Worm (Caenorhabditis elegans) whole organism, L4 larva: ENCODE data around the gene M163.10.

Experiments
- F37D6.2 ChIP-seq: sonication (generic microtip); optimal IDR thresholded peaks from 2 replicates; lab custom pipeline; 2016; ENCODE audit warnings: mild to moderate bottlenecking, missing genetic modification characterization, missing compliant biosample characterization
- R02D3.7 ChIP-seq: fragments of 150-350 bp; sonication (generic microtip); optimal IDR thresholded peaks from 3 replicates; lab custom pipeline; 2014; ENCODE audit warnings: missing biosample characterization, missing genetic modification characterization
- T20F7.1 ChIP-seq: fragments of 200-800 bp; sonication (Bioruptor generic); optimal IDR thresholded peaks from 2 replicates; lab custom pipeline; 2018; ENCODE audit warnings: mild to moderate bottlenecking, missing genetic modification characterization, missing compliant biosample characterization
- ZK337.2 ChIP-seq: fragments of 200-800 bp; sonication (Bioruptor generic); IDR thresholded peaks from 2 replicates; pipeline ENCODE4 v1.3.6; 2022; ENCODE audit warnings: missing genetic modification reagents, missing genetic modification characterization, missing compliant biosample characterization
- ZK546.5 ChIP-seq, 2 experiments: sonication (generic microtip); optimal IDR thresholded peaks; 2 replicates each; lab custom pipeline; 2017; ENCODE audit warnings: missing biosample characterization in 2 of 2, missing genetic modification characterization in 2 of 2
- aha-1 ChIP-seq: fragments of 150-350 bp; peaks from one replicate; lab custom pipeline; 2014; ENCODE audit warnings: missing biosample characterization, missing genetic modification characterization
- aly-2 ChIP-seq: sonication (generic microtip); optimal IDR thresholded peaks from 2 replicates; lab custom pipeline; 2018; ENCODE audit warnings: missing biosample characterization, missing genetic modification characterization
- ama-1 ChIP-seq: fragments of 150-350 bp; optimal IDR thresholded peaks from 2 replicates; lab custom pipeline; 2014; ENCODE audit warnings: inconsistent platforms, mixed read lengths
- ceh-20 ChIP-seq: fragments of 200-800 bp; sonication (Bioruptor generic); IDR thresholded peaks from 2 replicates; pipeline ENCODE4 v1.3.6; 2022; ENCODE audit warnings: missing genetic modification reagents, missing genetic modification characterization, missing compliant biosample characterization
- ces-1 ChIP-seq: fragments of 150-350 bp; sonication (generic microtip); optimal IDR thresholded peaks from 4 replicates; lab custom pipeline; 2014; ENCODE audit warnings: missing biosample characterization, missing genetic modification reagents, missing genetic modification characterization
- daf-12 ChIP-seq: fragments of 150-350 bp; optimal IDR thresholded peaks from 2 replicates; lab custom pipeline; 2014; ENCODE audit warnings: missing biosample characterization, missing genetic modification reagents, missing genetic modification characterization
- daf-16 ChIP-seq, 3 experiments: sonication (generic microtip); optimal IDR thresholded peaks; 2 replicates each; lab custom pipeline; 2016 to 2017; ENCODE audit warnings: missing genetic modification characterization in 3 of 3, missing genetic modification reagents in 3 of 3, mild to moderate bottlenecking in 2 of 3, missing compliant biosample characterization in 2 of 3, missing biosample characterization in 1 of 3, moderate library complexity in 1 of 3
- dmd-6 ChIP-seq: fragments of 200-800 bp; sonication (Bioruptor generic); IDR thresholded peaks from 2 replicates; pipeline ENCODE4 v1.3.6; 2022; ENCODE audit warnings: missing genetic modification reagents, missing genetic modification characterization, missing compliant biosample characterization
- duxl-1 ChIP-seq: sonication (generic microtip); optimal IDR thresholded peaks from 2 replicates; lab custom pipeline; 2016; ENCODE audit warnings: mild to moderate bottlenecking, missing genetic modification characterization, moderate library complexity, missing compliant biosample characterization; ENCODE audit not compliant: poor library complexity
- dve-1 ChIP-seq: sonication (generic microtip); optimal IDR thresholded peaks from 2 replicates; lab custom pipeline; 2017; ENCODE audit warnings: antibody characterized with exemption, mild to moderate bottlenecking, missing genetic modification characterization, missing compliant biosample characterization; ENCODE audit not compliant: insufficient read depth
- fos-1 ChIP-seq: fragments of 150-350 bp; optimal IDR thresholded peaks from 2 replicates; lab custom pipeline; 2014; ENCODE audit warnings: missing biosample characterization, missing genetic modification characterization
- gei-8 ChIP-seq: fragments of 200-800 bp; sonication (Bioruptor generic); optimal IDR thresholded peaks from 2 replicates; lab custom pipeline; 2018; ENCODE audit warnings: mild to moderate bottlenecking, missing genetic modification characterization, missing compliant biosample characterization
- hlh-11 ChIP-seq: fragments of 200-800 bp; sonication (Bioruptor generic); optimal IDR thresholded peaks from 2 replicates; lab custom pipeline; 2018; ENCODE audit warnings: mild to moderate bottlenecking, missing genetic modification characterization, missing compliant biosample characterization
- hmg-1.1 ChIP-seq: fragments of 200-800 bp; sonication (Bioruptor generic); IDR thresholded peaks from 2 replicates; pipeline ENCODE4 v1.3.6; 2022; ENCODE audit warnings: missing genetic modification reagents, missing genetic modification characterization, missing compliant biosample characterization
- lim-7 ChIP-seq: fragments of 200-800 bp; sonication (Bioruptor generic); IDR thresholded peaks from 2 replicates; pipeline ENCODE4 v1.3.6; 2022; ENCODE audit warnings: missing genetic modification characterization, missing compliant biosample characterization
- lin-1 ChIP-seq: fragments of 200-800 bp; sonication (Bioruptor generic); IDR thresholded peaks from 2 replicates; pipeline ENCODE4 v1.3.6; 2022; ENCODE audit warnings: missing genetic modification reagents, missing genetic modification characterization, missing compliant biosample characterization
- lin-29 ChIP-seq: fragments of 200-800 bp; sonication (Bioruptor generic); IDR thresholded peaks from 2 replicates; pipeline ENCODE4 v1.3.6; 2022; ENCODE audit warnings: missing genetic modification reagents, missing genetic modification characterization, missing compliant biosample characterization
- lin-38 ChIP-seq: fragments of 200-800 bp; sonication (Bioruptor generic); IDR thresholded peaks from 2 replicates; pipeline ENCODE4 v1.3.6; 2022; ENCODE audit warnings: missing genetic modification reagents, missing genetic modification characterization, missing compliant biosample characterization
- lsy-2 ChIP-seq, 2 experiments: fragments of 150-350 bp in 1 of 2; sonication (generic microtip) in 1 of 2; optimal IDR thresholded peaks; 2 replicates each; lab custom pipeline; 2014 to 2017; ENCODE audit warnings: missing biosample characterization in 2 of 2, missing genetic modification characterization in 2 of 2
- madf-5 ChIP-seq, 2 experiments: fragments of 200-800 bp; sonication (Bioruptor generic); IDR thresholded peaks; 2 replicates each; pipeline ENCODE4 v1.3.6; 2022; ENCODE audit warnings: missing compliant biosample characterization in 2 of 2, missing genetic modification characterization in 2 of 2
- madf-9 ChIP-seq: fragments of 200-800 bp; sonication (Bioruptor generic); conservative IDR thresholded peaks from 2 replicates; pipeline ENCODE4 v1.3.6; 2022; ENCODE audit warnings: missing genetic modification reagents, missing genetic modification characterization, missing compliant biosample characterization
- mdl-1 ChIP-seq, 2 experiments: fragments of 150-350 bp in 1 of 2; sonication (generic microtip) in 1 of 2; optimal IDR thresholded peaks; 2 replicates each; lab custom pipeline; 2014 to 2017; ENCODE audit warnings: missing biosample characterization in 2 of 2, missing genetic modification characterization in 2 of 2
- mdt-29 ChIP-seq: fragments of 200-800 bp; sonication (Bioruptor generic); IDR thresholded peaks from 2 replicates; pipeline ENCODE4 v1.3.6; 2022; ENCODE audit warnings: missing genetic modification reagents, missing genetic modification characterization, missing compliant biosample characterization
- mep-1 ChIP-seq: fragments of 150-350 bp; sonication (generic microtip); optimal IDR thresholded peaks from 3 replicates; lab custom pipeline; 2014; ENCODE audit warnings: missing biosample characterization, missing genetic modification characterization
- mes-2 ChIP-seq: sonication (generic microtip); optimal IDR thresholded peaks from 2 replicates; lab custom pipeline; 2016; ENCODE audit warnings: missing genotype, mild to moderate bottlenecking, missing genetic modification characterization, missing compliant biosample characterization; ENCODE audit not compliant: poor library complexity, severe bottlenecking
- mxl-2 ChIP-seq: fragments of 200-800 bp; sonication (Bioruptor generic); conservative IDR thresholded peaks from 2 replicates; pipeline ENCODE4 v1.3.6; 2022; ENCODE audit warnings: missing genetic modification reagents, missing genetic modification characterization, missing compliant biosample characterization
- mxl-3 ChIP-seq: fragments of 200-800 bp; sonication (Bioruptor generic); optimal IDR thresholded peaks from 2 replicates; lab custom pipeline; 2018; ENCODE audit warnings: mild to moderate bottlenecking, missing genetic modification characterization, missing compliant biosample characterization
- nhr-25 ChIP-seq: sonication (generic microtip); optimal IDR thresholded peaks from 2 replicates; lab custom pipeline; 2017; ENCODE audit warnings: missing genetic modification characterization, mild to moderate bottlenecking, missing compliant biosample characterization, antibody characterized with exemption, moderate library complexity, borderline replicate concordance; ENCODE audit not compliant: insufficient read depth
- nhr-48 ChIP-seq: sonication (generic microtip); optimal IDR thresholded peaks from 2 replicates; lab custom pipeline; 2016; ENCODE audit warnings: mild to moderate bottlenecking, missing genetic modification characterization, missing compliant biosample characterization
- nhr-77 ChIP-seq: fragments of 150-350 bp; optimal IDR thresholded peaks from 2 replicates; lab custom pipeline; 2014; ENCODE audit warnings: missing biosample characterization, missing genetic modification characterization
- php-3 ChIP-seq: fragments of 200-800 bp; sonication (Bioruptor generic); IDR thresholded peaks from 2 replicates; pipeline ENCODE4 v1.3.6; 2022; ENCODE audit warnings: missing genetic modification reagents, missing genetic modification characterization, missing compliant biosample characterization
- pqm-1 ChIP-seq: sonication (generic microtip); optimal IDR thresholded peaks from 2 replicates; lab custom pipeline; 2017; ENCODE audit warnings: missing biosample characterization, missing genetic modification characterization
- rbr-2 ChIP-seq: sonication (generic microtip); optimal IDR thresholded peaks from 2 replicates; lab custom pipeline; 2016; ENCODE audit warnings: missing genotype, missing genetic modification characterization, missing compliant biosample characterization
- saeg-2 ChIP-seq: fragments of 200-800 bp; sonication (Bioruptor generic); IDR thresholded peaks from 2 replicates; pipeline ENCODE4 v1.3.6; 2022; ENCODE audit warnings: missing genetic modification reagents, missing genetic modification characterization, missing compliant biosample characterization
- sdz-12 ChIP-seq: fragments of 200-800 bp; sonication (Bioruptor generic); optimal IDR thresholded peaks from 2 replicates; lab custom pipeline; 2018; ENCODE audit warnings: mild to moderate bottlenecking, missing genetic modification characterization, missing compliant biosample characterization
- set-16 ChIP-seq: fragments of 200-800 bp; sonication (Bioruptor generic); IDR thresholded peaks from 2 replicates; pipeline ENCODE4 v1.3.6; 2022; ENCODE audit warnings: missing genetic modification reagents, missing genetic modification characterization, missing compliant biosample characterization
- skn-1 ChIP-seq: fragments of 150-350 bp; optimal IDR thresholded peaks from 2 replicates; lab custom pipeline; 2014; ENCODE audit warnings: missing biosample characterization, missing genetic modification characterization
- tra-1 ChIP-seq: fragments of 200-800 bp; sonication (Bioruptor generic); IDR thresholded peaks from 2 replicates; pipeline ENCODE4 v1.3.6; 2022; ENCODE audit warnings: missing genetic modification reagents, missing genetic modification characterization, missing compliant biosample characterization
- unc-62 ChIP-seq, 3 experiments: fragments of 150-350 bp in 1 of 3; sonication (generic microtip); optimal IDR thresholded peaks in 2 of 3; peaks in 1 of 3; 1 replicate in 1 of 3; 2 replicates in 2 of 3; lab custom pipeline; 2014 to 2017; ENCODE audit warnings: missing biosample characterization in 3 of 3, missing genetic modification characterization in 3 of 3, missing genetic modification reagents in 3 of 3, missing genotype in 1 of 3
- zfp-2 ChIP-seq: sonication (generic microtip); optimal IDR thresholded peaks from 2 replicates; lab custom pipeline; 2016; ENCODE audit warnings: mild to moderate bottlenecking, missing genetic modification characterization, missing compliant biosample characterization

Gene M163.10

DNA sequence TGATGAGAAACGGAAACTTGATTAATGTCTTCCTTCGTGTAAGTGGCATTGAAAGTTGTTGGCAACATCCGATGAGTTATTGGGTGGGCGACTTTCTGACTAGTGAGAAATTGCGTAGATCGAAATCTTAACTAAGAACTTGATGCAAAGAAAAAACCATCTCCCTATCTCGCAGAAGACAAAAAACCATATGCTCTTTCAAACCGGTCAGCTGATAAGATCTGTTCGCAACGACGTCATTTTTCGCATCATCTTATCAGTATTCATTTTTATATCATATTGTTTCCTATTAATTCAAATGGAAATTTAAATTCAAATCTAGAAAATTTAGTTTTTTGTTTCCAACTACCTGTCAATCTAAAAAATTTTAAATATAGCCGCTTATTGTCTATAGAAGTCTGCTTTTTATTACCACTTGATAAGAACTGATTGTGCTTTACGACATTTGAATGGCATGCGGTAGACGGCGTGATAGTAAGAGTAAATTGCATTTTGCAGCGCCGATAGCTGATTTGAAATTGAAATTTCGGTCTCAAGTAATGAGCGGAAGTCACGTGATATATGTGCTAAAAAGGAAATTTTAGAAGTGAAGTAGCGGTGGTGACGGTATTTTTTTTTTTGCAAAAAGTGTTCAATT lies 29.8 kb downstream of the M163.10 start (continued):
- TF ChIP-seq ZK546.5 (tag; optimal IDR thresholded peaks at IDR 0.05; lab: Kevin White, UChicago) (no peak), gei-8 (GFP tag; lab: Kevin White, UChicago) (peak; percentile 94), sdz-12 (no peak), tra-1 (GFP tag; lab: Robert Waterston, UW) (peak; percentile 99), mes-2 (tag; lab: Kevin White, UChicago) (no peak), mxl-2 (GFP tag; lab: Robert Waterston, UW) (no peak), duxl-1 (tag; lab: Kevin White, UChicago) (no peak), skn-1 (tag; lab: Kevin White, UChicago) (no peak), lsy-2 (tag; optimal IDR thresholded peaks at IDR 0.05; lab: Kevin White, UChicago) (peak in 1 of 2 experiments; percentile 5), zfp-2 (tag; lab: Kevin White, UChicago) (no peak), aha-1 (tag; lab: Kevin White, UChicago) (peak; percentile 78), pqm-1 (peak; percentile 69), set-16 (no peak), ZK337.2 (GFP tag; lab: Robert Waterston, UW) (no peak), F37D6.2 (tag; lab: Kevin White, UChicago) (no peak), aly-2 (tag; lab: Kevin White, UChicago) (no peak)
- TF ChIP-seq, all 104 proteins: peak for 26

DNA sequence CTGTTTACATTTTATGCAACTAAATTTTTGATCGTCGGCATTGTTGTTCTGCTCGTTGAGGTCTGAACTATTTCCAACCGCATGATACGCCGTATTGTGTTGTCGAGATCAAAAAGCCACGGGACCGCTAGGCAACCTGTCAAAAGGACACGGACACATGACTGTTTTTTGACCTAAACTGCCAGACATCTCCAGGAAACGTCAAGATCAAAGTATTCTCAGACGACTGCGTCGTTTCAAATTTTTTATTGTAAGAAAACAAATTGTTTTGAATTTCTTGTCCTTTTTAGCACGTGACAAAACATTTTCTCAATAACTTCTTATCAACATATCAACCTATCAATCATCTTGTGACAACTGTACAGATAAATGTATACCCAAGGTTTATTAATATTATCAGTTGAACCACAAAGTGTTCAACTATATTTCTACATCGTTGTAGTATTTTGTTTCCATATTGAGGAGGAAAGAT lies 31.4 kb downstream of the M163.10 start:
- no peak for TF ChIP-seq ama-1
- no peak for TF ChIP-seq madf-5 (GFP tag; IDR thresholded peaks at IDR 0.05; lab: Robert Waterston, UW)
- TF ChIP-seq mep-1 (tag; lab: Kevin White, UChicago): peak; percentile 80
- peak in 1 of 2 experiments; percentile 54 for TF ChIP-seq daf-16 (GFP tag; optimal IDR thresholded peaks at IDR 0.05; lab: Kevin White, UChicago)
- peak; percentile 95 for TF ChIP-seq daf-16 (tag; optimal IDR thresholded peaks at IDR 0.05; lab: Kevin White, UChicago)
- TF ChIP-seq lim-7: no peak
- TF ChIP-seq ces-1: no peak
- TF ChIP-seq unc-62 (GFP tag; optimal IDR thresholded peaks at IDR 0.05 in 1 of 2; lab: Kevin White, UChicago): peak; percentile 57 to 99
- TF ChIP-seq unc-62 (tag; optimal IDR thresholded peaks at IDR 0.05; lab: Kevin White, UChicago): no peak
- TF ChIP-seq lin-38 (GFP tag; lab: Robert Waterston, UW): peak; percentile 47; the same call in 1 of the 2 replicates
- peak; percentile 77 for TF ChIP-seq gei-8 (GFP tag; lab: Kevin White, UChicago)
- TF ChIP-seq aha-1 (tag; lab: Kevin White, UChicago): peak; percentile 90
- peak; percentile 43 for TF ChIP-seq mxl-3 (GFP tag; lab: Kevin White, UChicago)
- peak; percentile 80 for TF ChIP-seq T20F7.1 (GFP tag; lab: Kevin White, UChicago)
- no peak for TF ChIP-seq R02D3.7 (tag; lab: Kevin White, UChicago)
- peak; percentile 96 for TF ChIP-seq ceh-20 (GFP tag; lab: Robert Waterston, UW)
- TF ChIP-seq saeg-2 (GFP tag; lab: Robert Waterston, UW): peak; percentile 84; the same call in 1 of the 2 replicates
- TF ChIP-seq dve-1 (tag; lab: Kevin White, UChicago): peak; percentile 97
- no peak for TF ChIP-seq hmg-1.1 (GFP tag; lab: Robert Waterston, UW)
- no peak; the same call in 1 of the 2 replicates for TF ChIP-seq lin-29
- peak; percentile 92 for TF ChIP-seq nhr-48 (tag; lab: Kevin White, UChicago)
- peak; percentile 82 for TF ChIP-seq lin-1 (GFP tag; lab: Robert Waterston, UW)
- no peak for TF ChIP-seq daf-12 (tag; lab: Kevin White, UChicago)
- peak in 1 of 2 experiments; percentile 81 for TF ChIP-seq mdl-1 (tag; optimal IDR thresholded peaks at IDR 0.05; lab: Kevin White, UChicago)
- peak; percentile 1 for TF ChIP-seq nhr-25 (tag; lab: Kevin White, UChicago)
- peak; percentile 76 for TF ChIP-seq nhr-77 (tag; lab: Kevin White, UChicago)
- peak; percentile 71; the same call in 1 of the 2 replicates for TF ChIP-seq tra-1 (GFP tag; lab: Robert Waterston, UW)
- TF ChIP-seq php-3 (GFP tag; lab: Robert Waterston, UW): peak; percentile 97
- peak; percentile 95 for TF ChIP-seq hlh-11
- TF ChIP-seq mdt-29 (GFP tag; lab: Robert Waterston, UW): 0 out of 2 replicates have a peak, but pooled peaks have one; percentile 63
- TF ChIP-seq dmd-6: peak; percentile 94
- no peak for TF ChIP-seq madf-9 (GFP tag; lab: Robert Waterston, UW)
- TF ChIP-seq pqm-1: peak; percentile 76
- no peak for TF ChIP-seq rbr-2 (tag; lab: Kevin White, UChicago)
- no peak for TF ChIP-seq fos-1 (tag; lab: Kevin White, UChicago)
- peak in 1 of 2 experiments; percentile 49 for TF ChIP-seq lsy-2 (tag; optimal IDR thresholded peaks at IDR 0.05; lab: Kevin White, UChicago)
